Worm (Caenorhabditis elegans) whole organism, late embryonic: ENCODE data around the gene npp-1.

Source experiments
- C38D4.7 ChIP-seq: fragments of 200-800 bp; sonication (Bioruptor generic); optimal IDR thresholded peaks from 2 replicates; lab custom pipeline; 2018; ENCODE audit warnings: mild to moderate bottlenecking, missing genetic modification characterization, moderate library complexity, missing compliant biosample characterization
- K09A11.1 ChIP-seq: sonication (generic microtip); optimal IDR thresholded peaks from 2 replicates; lab custom pipeline; 2017; ENCODE audit warnings: antibody characterized with exemption, mild to moderate bottlenecking, missing genetic modification characterization, missing compliant biosample characterization; ENCODE audit not compliant: insufficient read depth
- T23F11.4 ChIP-seq: fragments of 200-800 bp; sonication (Bioruptor generic); optimal IDR thresholded peaks from 2 replicates; lab custom pipeline; 2018; ENCODE audit warnings: mild to moderate bottlenecking, missing genetic modification characterization, missing compliant biosample characterization
- Y22D7AL.16 ChIP-seq: sonication (generic microtip); optimal IDR thresholded peaks from 2 replicates; lab custom pipeline; 2016; ENCODE audit warnings: missing genetic modification characterization, missing compliant biosample characterization
- ama-1 ChIP-seq: fragments of 150-350 bp; optimal IDR thresholded peaks from 2 replicates; lab custom pipeline; 2014
- ceh-14 ChIP-seq: sonication (generic microtip); optimal IDR thresholded peaks from 2 replicates; lab custom pipeline; 2016; ENCODE audit warnings: missing genotype, missing genetic modification characterization, missing compliant biosample characterization
- ceh-19 ChIP-seq: fragments of 200-800 bp; sonication (Bioruptor generic); optimal IDR thresholded peaks from 2 replicates; lab custom pipeline; 2018; ENCODE audit warnings: mild to moderate bottlenecking, missing genetic modification characterization, missing compliant biosample characterization
- ceh-2 ChIP-seq: sonication (generic microtip); optimal IDR thresholded peaks from 2 replicates; lab custom pipeline; 2016; ENCODE audit warnings: missing genotype, missing genetic modification characterization, missing compliant biosample characterization
- ceh-24 ChIP-seq: sonication (generic microtip); optimal IDR thresholded peaks from 2 replicates; lab custom pipeline; 2016; ENCODE audit warnings: mild to moderate bottlenecking, missing genetic modification characterization, missing compliant biosample characterization
- ceh-30 ChIP-seq: fragments of 150-350 bp; optimal IDR thresholded peaks from 2 replicates; lab custom pipeline; 2014; ENCODE audit warnings: missing biosample characterization, missing genetic modification characterization
- ceh-6 ChIP-seq: fragments of 200-800 bp; sonication (Bioruptor generic); optimal IDR thresholded peaks from 2 replicates; lab custom pipeline; 2018; ENCODE audit warnings: mild to moderate bottlenecking, missing genetic modification characterization, missing compliant biosample characterization
- che-1 ChIP-seq: sonication (generic microtip); optimal IDR thresholded peaks from 2 replicates; lab custom pipeline; 2016; ENCODE audit warnings: mild to moderate bottlenecking, missing genetic modification characterization, missing compliant biosample characterization
- dve-1 ChIP-seq: sonication (generic microtip); optimal IDR thresholded peaks from 2 replicates; lab custom pipeline; 2017; ENCODE audit warnings: antibody characterized with exemption, mild to moderate bottlenecking, missing genetic modification characterization, missing compliant biosample characterization
- elt-2 ChIP-seq: sonication (generic microtip); optimal IDR thresholded peaks from 2 replicates; lab custom pipeline; 2016; ENCODE audit warnings: missing genetic modification reagents, missing genetic modification characterization, missing compliant biosample characterization
- elt-4 ChIP-seq: sonication (generic microtip); optimal IDR thresholded peaks from 2 replicates; lab custom pipeline; 2016; ENCODE audit warnings: missing genetic modification characterization, missing compliant biosample characterization
- ets-4 ChIP-seq: sonication (generic microtip); optimal IDR thresholded peaks from 2 replicates; lab custom pipeline; 2016; ENCODE audit warnings: missing genetic modification characterization, missing compliant biosample characterization
- eyg-1 ChIP-seq: sonication (generic microtip); optimal IDR thresholded peaks from 2 replicates; lab custom pipeline; 2016; ENCODE audit warnings: missing genotype, missing genetic modification characterization, missing compliant biosample characterization
- fkh-10 ChIP-seq: fragments of 150-350 bp; optimal IDR thresholded peaks from 2 replicates; lab custom pipeline; 2014; ENCODE audit warnings: missing biosample characterization, missing genetic modification reagents, missing genetic modification characterization
- fkh-6 ChIP-seq: sonication (generic microtip); optimal IDR thresholded peaks from 2 replicates; lab custom pipeline; 2016; ENCODE audit warnings: missing genetic modification characterization, missing compliant biosample characterization
- hlh-30 ChIP-seq: sonication (generic microtip); optimal IDR thresholded peaks from 2 replicates; lab custom pipeline; 2017; ENCODE audit warnings: antibody characterized with exemption, missing genetic modification characterization, missing compliant biosample characterization; ENCODE audit not compliant: insufficient read depth
- lim-6 ChIP-seq: sonication (generic microtip); optimal IDR thresholded peaks from 2 replicates; lab custom pipeline; 2016; ENCODE audit warnings: missing genetic modification characterization, missing compliant biosample characterization
- lin-11 ChIP-seq: fragments of 200-800 bp; sonication (Bioruptor generic); optimal IDR thresholded peaks from 2 replicates; lab custom pipeline; 2018; ENCODE audit warnings: mild to moderate bottlenecking, missing genetic modification characterization, missing compliant biosample characterization
- madf-2 ChIP-seq: sonication (generic microtip); optimal IDR thresholded peaks from 2 replicates; lab custom pipeline; 2017; ENCODE audit warnings: missing genetic modification characterization, missing compliant biosample characterization
- mec-3 ChIP-seq: sonication (generic microtip); optimal IDR thresholded peaks from 2 replicates; lab custom pipeline; 2016; ENCODE audit warnings: borderline replicate concordance, missing genetic modification characterization, missing compliant biosample characterization
- nfya-1 ChIP-seq: sonication (generic microtip); optimal IDR thresholded peaks from 2 replicates; lab custom pipeline; 2017; ENCODE audit warnings: missing genetic modification characterization, mild to moderate bottlenecking, missing compliant biosample characterization, antibody characterized with exemption, moderate library complexity
- nhr-11 ChIP-seq: fragments of 150-350 bp; optimal IDR thresholded peaks from 2 replicates; lab custom pipeline; 2014; ENCODE audit warnings: missing biosample characterization, missing genetic modification characterization
- nhr-232 ChIP-seq: sonication (generic microtip); optimal IDR thresholded peaks from 2 replicates; lab custom pipeline; 2016; ENCODE audit warnings: missing genetic modification characterization, missing compliant biosample characterization
- npax-4 ChIP-seq: sonication (generic microtip); optimal IDR thresholded peaks from 2 replicates; lab custom pipeline; 2016; ENCODE audit warnings: missing genetic modification characterization, missing compliant biosample characterization
- pag-3 ChIP-seq: sonication (generic microtip); optimal IDR thresholded peaks from 2 replicates; lab custom pipeline; 2016; ENCODE audit warnings: missing compliant biosample characterization, missing genetic modification characterization, borderline replicate concordance
- pax-1 ChIP-seq: fragments of 150-350 bp; optimal IDR thresholded peaks from 2 replicates; lab custom pipeline; 2014; ENCODE audit warnings: missing biosample characterization, missing genetic modification characterization
- pqm-1 ChIP-seq: sonication (generic microtip); optimal IDR thresholded peaks from 2 replicates; lab custom pipeline; 2016; ENCODE audit warnings: missing genetic modification characterization, missing compliant biosample characterization
- rnt-1 ChIP-seq: sonication (generic microtip); optimal IDR thresholded peaks from 2 replicates; lab custom pipeline; 2016; ENCODE audit warnings: missing genetic modification characterization, missing compliant biosample characterization
- sdc-2 ChIP-seq: sonication (generic microtip); optimal IDR thresholded peaks from 2 replicates; lab custom pipeline; 2016; ENCODE audit warnings: missing genotype, missing genetic modification characterization, missing compliant biosample characterization
- sox-4 ChIP-seq: sonication (generic microtip); optimal IDR thresholded peaks from 2 replicates; lab custom pipeline; 2017; ENCODE audit warnings: mild to moderate bottlenecking, missing genetic modification characterization, inconsistent platforms, missing compliant biosample characterization
- syd-9 ChIP-seq: sonication (generic microtip); optimal IDR thresholded peaks from 2 replicates; lab custom pipeline; 2016; ENCODE audit warnings: mild to moderate bottlenecking, missing genetic modification characterization, moderate library complexity, missing compliant biosample characterization
- tbx-7 ChIP-seq: sonication (generic microtip); optimal IDR thresholded peaks from 2 replicates; lab custom pipeline; 2016; ENCODE audit warnings: missing genotype, missing genetic modification characterization, missing compliant biosample characterization
- unc-3 ChIP-seq, 2 experiments: fragments of 200-800 bp in 1 of 2; sonication (Bioruptor generic) in 1 of 2; sonication (generic microtip) in 1 of 2; conservative IDR thresholded peaks in 1 of 2; optimal IDR thresholded peaks in 1 of 2; 2 replicates each; pipeline versions ENCODE4 v1.3.6 to Lab custom; 2016 to 2022; ENCODE audit warnings: missing compliant biosample characterization in 2 of 2, missing genetic modification characterization in 2 of 2, missing genetic modification reagents in 1 of 2
- unc-55 ChIP-seq: sonication (generic microtip); optimal IDR thresholded peaks from 2 replicates; lab custom pipeline; 2017; ENCODE audit warnings: missing biosample characterization, missing genetic modification reagents, missing genetic modification characterization
- zip-5 ChIP-seq: sonication (generic microtip); optimal IDR thresholded peaks from 2 replicates; lab custom pipeline; 2016; ENCODE audit warnings: missing genetic modification characterization, missing compliant biosample characterization
- ztf-16 ChIP-seq: sonication (generic microtip); optimal IDR thresholded peaks from 2 replicates; lab custom pipeline; 2017; ENCODE audit warnings: missing genetic modification characterization, missing compliant biosample characterization

The npp-1 gene

DNA sequence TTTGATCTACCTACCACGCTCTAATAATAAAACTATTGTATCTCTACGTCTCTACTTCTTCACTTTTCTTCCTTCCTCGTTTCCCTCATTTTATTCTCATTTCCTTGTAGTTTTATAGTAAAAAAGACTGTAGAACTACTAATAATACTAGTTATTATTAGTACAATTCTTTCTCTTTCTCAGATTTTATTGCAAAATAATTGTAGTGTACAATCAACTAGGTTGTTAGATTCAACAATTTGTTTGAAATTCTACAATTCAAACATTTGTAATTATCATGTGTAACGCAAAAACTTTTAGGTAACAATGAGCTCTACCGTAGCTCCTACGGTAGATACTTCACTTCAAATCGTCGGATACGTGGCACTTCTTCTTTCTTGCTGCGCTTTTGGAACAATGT lies 2.6 kb upstream of the npp-1 start, which contains the start of gene K07F5.12:
TSS of gene K07F5.12 (plus strand) at position 301 of the 400 bp plus-strand sequence.
- TF ChIP-seq elt-4 (tag; lab: Kevin White, UChicago) = no peak
- no peak for TF ChIP-seq ceh-30 (tag; lab: Kevin White, UChicago)

DNA sequence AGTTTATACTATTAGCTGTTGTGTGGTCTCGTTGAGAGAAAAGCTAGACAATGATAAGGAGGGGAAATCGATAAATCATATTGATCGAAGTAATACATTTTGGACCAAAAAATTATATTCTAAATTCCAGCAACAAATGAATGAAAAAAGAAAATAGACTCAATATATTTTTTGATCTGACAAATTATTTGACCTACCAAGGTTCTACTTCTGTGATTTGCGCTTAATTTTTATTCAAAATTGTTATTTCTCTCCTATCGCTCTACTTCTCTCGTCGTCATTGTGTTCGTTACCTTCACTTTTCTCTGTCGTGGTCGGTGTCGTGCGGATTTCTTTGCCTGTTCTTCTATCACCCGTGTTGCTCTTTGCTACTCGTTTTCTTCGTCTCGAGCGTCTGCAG lies 682 bp downstream of the npp-1 start:
- TF ChIP-seq fkh-10 (GFP tag; lab: Kevin White, UChicago) = no peak
- no peak for TF ChIP-seq che-1
- no peak for TF ChIP-seq lim-6 (tag; lab: Kevin White, UChicago)
- no peak for TF ChIP-seq sox-4 (tag; lab: Kevin White, UChicago)
- TF ChIP-seq ztf-16 = no peak
- TF ChIP-seq elt-4 (tag; lab: Kevin White, UChicago) = no peak
- no peak for TF ChIP-seq lin-11 (tag; lab: Kevin White, UChicago)
- TF ChIP-seq ceh-6 (GFP tag; lab: Kevin White, UChicago) = no peak
- no peak for TF ChIP-seq unc-3 (GFP tag; conservative IDR thresholded peaks at IDR 0.05; lab: Robert Waterston, UW)
- TF ChIP-seq unc-3 (tag; optimal IDR thresholded peaks at IDR 0.05; lab: Kevin White, UChicago) = no peak
- TF ChIP-seq mec-3 = no peak
- no peak for TF ChIP-seq dve-1 (tag; lab: Kevin White, UChicago)
- no peak for TF ChIP-seq T23F11.4 (GFP tag; lab: Kevin White, UChicago)

DNA sequence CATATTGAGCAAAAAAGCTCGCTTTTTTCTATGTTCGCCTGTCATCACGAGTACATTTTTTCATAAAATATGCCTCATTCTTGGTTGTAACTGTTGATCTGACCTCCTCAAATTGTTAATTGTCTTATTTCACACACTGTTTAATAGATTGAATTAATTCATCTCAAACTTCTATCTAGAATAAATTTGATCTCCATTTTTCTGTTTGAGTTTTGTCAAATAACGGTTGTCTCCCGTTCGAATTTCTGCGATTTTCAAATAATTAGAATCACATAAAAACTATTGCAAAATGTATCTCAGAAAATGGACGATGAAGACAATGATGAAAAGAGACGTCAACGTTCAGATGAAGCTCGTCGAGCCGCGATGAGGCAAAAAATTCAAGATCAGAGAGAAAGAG lies 3.6 kb downstream of the npp-1 start, which contains the start of gene K07F5.14:
TSS of gene K07F5.14 (plus strand) at position 301 of the 400 bp plus-strand sequence.
- TF ChIP-seq hlh-30 (tag; lab: Kevin White, UChicago) (no peak), ceh-2 (no peak), ama-1 (lab: Kevin White, UChicago) (no peak), pqm-1 (no peak)

DNA sequence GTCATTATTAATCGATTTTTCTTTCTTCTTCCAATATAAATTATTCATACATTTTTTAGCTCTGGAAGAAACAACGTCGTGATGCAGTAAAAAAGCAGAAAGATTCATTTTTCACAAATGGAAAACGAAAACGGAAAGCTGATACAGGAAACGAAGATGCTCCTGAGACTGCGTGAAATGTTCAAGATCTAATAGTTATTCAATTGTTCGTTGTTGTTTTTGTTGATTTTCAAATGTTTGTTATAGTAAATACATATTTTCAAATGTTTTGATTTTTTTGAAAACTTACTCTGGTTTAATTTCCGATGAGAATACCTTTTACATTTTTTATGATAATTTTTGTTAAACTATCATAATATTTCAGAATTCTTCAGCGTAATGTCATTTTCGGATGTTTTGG lies 5.5 kb downstream of the npp-1 start, which contains the start of gene K07F5.16:
TSS of gene K07F5.16 (plus strand) at position 301 of the 400 bp plus-strand sequence.
- TF ChIP-seq fkh-6 (no peak), T23F11.4 (GFP tag; lab: Kevin White, UChicago) (no peak), K09A11.1 (tag; lab: Kevin White, UChicago) (no peak), ceh-24 (tag; lab: Kevin White, UChicago) (no peak), syd-9 (tag; lab: Kevin White, UChicago) (no peak), ets-4 (no peak), nhr-232 (no peak), lim-6 (tag; lab: Kevin White, UChicago) (no peak), ceh-14 (tag; lab: Kevin White, UChicago) (no peak), nhr-11 (tag; lab: Kevin White, UChicago) (no peak), zip-5 (tag; lab: Kevin White, UChicago) (no peak), ceh-19 (GFP tag; lab: Kevin White, UChicago) (no peak), eyg-1 (no peak), madf-2 (tag; lab: Kevin White, UChicago) (no peak), pqm-1 (no peak)

DNA sequence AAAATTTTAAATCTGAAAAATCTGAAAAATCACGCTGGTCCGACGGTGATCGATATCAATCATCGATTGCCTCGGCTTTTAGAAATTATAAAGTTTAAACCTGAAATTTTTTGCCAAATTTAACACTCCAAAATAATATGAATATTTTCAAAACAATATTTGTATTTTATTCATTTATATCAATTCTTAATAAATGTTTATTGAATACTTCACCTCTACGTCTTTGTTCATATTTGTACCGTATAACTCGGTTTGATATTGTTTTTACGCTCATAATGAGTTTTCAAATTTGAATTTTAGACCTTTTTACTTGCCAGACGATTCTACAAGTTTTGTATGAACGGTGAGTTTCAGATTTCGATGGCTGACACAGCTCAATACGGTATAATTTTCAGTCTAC lies 6.5 kb downstream of the npp-1 start, which contains the start of the genes K07F5.15 and K07F5.22:
TSS of gene K07F5.15 (plus strand) at position 301 of the 400 bp plus-strand sequence.
TSS of gene K07F5.22 (plus strand) at position 301 of the 400 bp plus-strand sequence.
- TF ChIP-seq rnt-1 (no peak), zip-5 (tag; lab: Kevin White, UChicago) (no peak), elt-2 (tag; lab: Kevin White, UChicago) (no peak), nfya-1 (tag; lab: Kevin White, UChicago) (no peak), ceh-2 (no peak), C38D4.7 (GFP tag; lab: Kevin White, UChicago) (no peak), unc-55 (GFP tag; lab: Kevin White, UChicago) (no peak), tbx-7 (tag; lab: Kevin White, UChicago) (no peak), npax-4 (no peak), Y22D7AL.16 (no peak), pax-1 (no peak), sdc-2 (tag; lab: Kevin White, UChicago) (no peak), pag-3 (no peak)
